Worm (Caenorhabditis elegans) whole organism, young adult: ENCODE data around the gene T22F7.4.

ENCODE experiments used
- B0336.3 ChIP-seq: fragments of 200-800 bp; sonication (Bioruptor generic); IDR thresholded peaks from 2 replicates; pipeline ENCODE4 v1.3.6; 2022; ENCODE audit warnings: missing genetic modification characterization, missing compliant biosample characterization
- C06A6.2 ChIP-seq: fragments of 200-800 bp; sonication (Bioruptor generic); conservative IDR thresholded peaks from 2 replicates; pipeline ENCODE4 v1.3.6; 2022; ENCODE audit warnings: missing genetic modification characterization, missing compliant biosample characterization
- C17E4.6 ChIP-seq: fragments of 200-800 bp; sonication (Bioruptor generic); IDR thresholded peaks from 2 replicates; pipeline ENCODE4 v1.3.6; 2022; ENCODE audit warnings: missing genetic modification reagents, missing genetic modification characterization, missing compliant biosample characterization
- D2030.7 ChIP-seq: fragments of 200-800 bp; sonication (Bioruptor generic); IDR thresholded peaks from 2 replicates; pipeline ENCODE4 v1.3.6; 2022; ENCODE audit warnings: missing genetic modification reagents, missing genetic modification characterization, missing compliant biosample characterization
- F10E7.11 ChIP-seq: sonication (generic microtip); optimal IDR thresholded peaks from 2 replicates; lab custom pipeline; 2017; ENCODE audit warnings: mild to moderate bottlenecking, missing genetic modification characterization, moderate library complexity, missing compliant biosample characterization
- F22D6.2 ChIP-seq: sonication (generic microtip); optimal IDR thresholded peaks from 2 replicates; lab custom pipeline; 2016; ENCODE audit warnings: mild to moderate bottlenecking, missing genetic modification characterization, missing compliant biosample characterization
- F23B12.7 ChIP-seq: sonication (generic microtip); optimal IDR thresholded peaks from 2 replicates; lab custom pipeline; 2017; ENCODE audit warnings: missing genetic modification characterization, mild to moderate bottlenecking, missing compliant biosample characterization, antibody characterized with exemption, moderate library complexity; ENCODE audit not compliant: insufficient read depth
- F33H1.4 ChIP-seq: fragments of 200-800 bp; sonication (Bioruptor generic); IDR thresholded peaks from 2 replicates; pipeline ENCODE4 v1.3.6; 2022; ENCODE audit warnings: missing genetic modification reagents, missing genetic modification characterization, missing compliant biosample characterization
- F37B4.10 ChIP-seq: fragments of 200-800 bp; sonication (Bioruptor generic); IDR thresholded peaks from 2 replicates; pipeline ENCODE4 v1.3.6; 2022; ENCODE audit warnings: missing genetic modification characterization, missing compliant biosample characterization
- F55B11.4 ChIP-seq: sonication (generic microtip); optimal IDR thresholded peaks from 2 replicates; lab custom pipeline; 2016; ENCODE audit warnings: missing compliant biosample characterization, missing genetic modification characterization, borderline replicate concordance; ENCODE audit not compliant: insufficient read depth
- F57C9.4 ChIP-seq: sonication (generic microtip); optimal IDR thresholded peaks from 2 replicates; lab custom pipeline; 2017; ENCODE audit warnings: mild to moderate bottlenecking, missing genetic modification characterization, missing compliant biosample characterization
- K11D2.4 ChIP-seq: fragments of 200-800 bp; sonication (Bioruptor generic); IDR thresholded peaks from 2 replicates; pipeline ENCODE4 v1.3.6; 2022; ENCODE audit warnings: missing genetic modification reagents, missing genetic modification characterization, missing compliant biosample characterization
- T07F8.4 ChIP-seq: sonication (generic microtip); optimal IDR thresholded peaks from 2 replicates; lab custom pipeline; 2016; ENCODE audit warnings: mild to moderate bottlenecking, missing genetic modification characterization, moderate library complexity, missing compliant biosample characterization
- Y53G8AR.9 ChIP-seq: fragments of 200-800 bp; sonication (Bioruptor generic); conservative IDR thresholded peaks from 2 replicates; pipeline ENCODE4 v1.3.6; 2022; ENCODE audit warnings: missing genetic modification reagents, missing genetic modification characterization, missing compliant biosample characterization
- ama-1 ChIP-seq, 3 experiments: fragments of 150-350 bp in 1 of 3; sonication (generic microtip) in 2 of 3; optimal IDR thresholded peaks; 2 replicates each; lab custom pipeline; 2014 to 2018; ENCODE audit warnings: missing biosample characterization in 2 of 3, missing genetic modification characterization in 2 of 3, missing genetic modification reagents in 2 of 3
- attf-3 ChIP-seq: fragments of 200-800 bp; sonication (Bioruptor generic); conservative IDR thresholded peaks from 2 replicates; pipeline ENCODE4 v1.3.6; 2022; ENCODE audit warnings: missing genetic modification reagents, missing genetic modification characterization, missing compliant biosample characterization
- ccch-3 ChIP-seq: fragments of 200-800 bp; sonication (Bioruptor generic); optimal IDR thresholded peaks from 2 replicates; lab custom pipeline; 2018; ENCODE audit warnings: mild to moderate bottlenecking, missing genetic modification characterization, missing compliant biosample characterization
- cebp-1 ChIP-seq, 2 experiments: fragments of 200-800 bp in 1 of 2; sonication (Bioruptor generic) in 1 of 2; sonication (generic microtip) in 1 of 2; IDR thresholded peaks in 1 of 2; optimal IDR thresholded peaks in 1 of 2; 2 replicates each; pipeline versions ENCODE4 v1.3.6 to Lab custom; 2017 to 2022; ENCODE audit warnings: missing compliant biosample characterization in 2 of 2, missing genetic modification characterization in 2 of 2, mild to moderate bottlenecking in 1 of 2, missing genetic modification reagents in 1 of 2, moderate library complexity in 1 of 2
- ceh-100 ChIP-seq: fragments of 200-800 bp; sonication (Bioruptor generic); IDR thresholded peaks from 2 replicates; pipeline ENCODE4 v1.3.6; 2022; ENCODE audit warnings: missing genetic modification reagents, missing genetic modification characterization, missing compliant biosample characterization
- ceh-27 ChIP-seq: fragments of 200-800 bp; sonication (Bioruptor generic); optimal IDR thresholded peaks from 2 replicates; lab custom pipeline; 2018; ENCODE audit warnings: mild to moderate bottlenecking, missing genetic modification characterization, moderate library complexity, missing compliant biosample characterization
- ceh-58 ChIP-seq: fragments of 200-800 bp; sonication (Bioruptor generic); IDR thresholded peaks from 2 replicates; pipeline ENCODE4 v1.3.6; 2022; ENCODE audit warnings: missing genetic modification characterization, missing compliant biosample characterization
- ceh-91 ChIP-seq: fragments of 200-800 bp; sonication (Bioruptor generic); IDR thresholded peaks from 2 replicates; pipeline ENCODE4 v1.3.6; 2022; ENCODE audit warnings: missing genetic modification reagents, missing genetic modification characterization, missing compliant biosample characterization
- dpff-1 ChIP-seq: sonication (generic microtip); optimal IDR thresholded peaks from 2 replicates; lab custom pipeline; 2017; ENCODE audit warnings: mild to moderate bottlenecking, missing genetic modification characterization, missing compliant biosample characterization
- him-1 ChIP-seq: sonication (generic microtip); optimal IDR thresholded peaks from 2 replicates; lab custom pipeline; 2016; ENCODE audit warnings: missing genotype, missing genetic modification reagents, missing genetic modification characterization, missing compliant biosample characterization
- hlh-26 ChIP-seq: fragments of 200-800 bp; sonication (Bioruptor generic); conservative IDR thresholded peaks from 2 replicates; pipeline ENCODE4 v1.3.6; 2022; ENCODE audit warnings: missing genetic modification reagents, missing genetic modification characterization, missing compliant biosample characterization
- hmg-1.2 ChIP-seq: fragments of 200-800 bp; sonication (Bioruptor generic); IDR thresholded peaks from 2 replicates; pipeline ENCODE4 v1.3.6; 2022; ENCODE audit warnings: missing genetic modification reagents, missing genetic modification characterization, missing compliant biosample characterization
- hrde-1 ChIP-seq: sonication (generic microtip); optimal IDR thresholded peaks from 2 replicates; lab custom pipeline; 2016; ENCODE audit warnings: missing genetic modification characterization, mild to moderate bottlenecking, missing compliant biosample characterization, moderate library complexity, missing genotype, missing genetic modification reagents, borderline replicate concordance
- lin-26 ChIP-seq: fragments of 200-800 bp; sonication (Bioruptor generic); IDR thresholded peaks from 2 replicates; pipeline ENCODE4 v1.3.6; 2022; ENCODE audit warnings: missing genetic modification reagents, missing genetic modification characterization, missing compliant biosample characterization
- lir-1 ChIP-seq: fragments of 200-800 bp; sonication (Bioruptor generic); conservative IDR thresholded peaks from 2 replicates; pipeline ENCODE4 v1.3.6; 2022; ENCODE audit warnings: missing genetic modification reagents, missing genetic modification characterization, missing compliant biosample characterization
- lsy-27 ChIP-seq: sonication (generic microtip); optimal IDR thresholded peaks from 2 replicates; lab custom pipeline; 2017; ENCODE audit warnings: missing genetic modification characterization, mild to moderate bottlenecking, missing compliant biosample characterization, antibody characterized with exemption, missing genotype, borderline replicate concordance; ENCODE audit not compliant: insufficient read depth
- mxl-1 ChIP-seq: sonication (generic microtip); optimal IDR thresholded peaks from 2 replicates; lab custom pipeline; 2016; ENCODE audit warnings: missing genetic modification characterization, missing compliant biosample characterization
- nfya-1 ChIP-seq: sonication (generic microtip); optimal IDR thresholded peaks from 2 replicates; lab custom pipeline; 2017; ENCODE audit warnings: antibody characterized with exemption, missing compliant biosample characterization, missing genetic modification characterization, borderline replicate concordance; ENCODE audit not compliant: insufficient read depth
- nfyb-1 ChIP-seq: fragments of 200-800 bp; sonication (Bioruptor generic); IDR thresholded peaks from 2 replicates; pipeline ENCODE4 v1.3.6; 2022; ENCODE audit warnings: missing genetic modification reagents, missing genetic modification characterization, missing compliant biosample characterization
- nhr-27 ChIP-seq: fragments of 200-800 bp; sonication (Bioruptor generic); optimal IDR thresholded peaks from 2 replicates; lab custom pipeline; 2018; ENCODE audit warnings: mild to moderate bottlenecking, missing genetic modification characterization, moderate library complexity, missing compliant biosample characterization
- nhr-80 ChIP-seq: sonication (generic microtip); optimal IDR thresholded peaks from 2 replicates; lab custom pipeline; 2016; ENCODE audit warnings: missing genetic modification characterization, missing compliant biosample characterization
- pbrm-1 ChIP-seq: fragments of 200-800 bp; sonication (Bioruptor generic); IDR thresholded peaks from 2 replicates; pipeline ENCODE4 v1.3.6; 2022; ENCODE audit warnings: missing genetic modification reagents, missing genetic modification characterization, missing compliant biosample characterization
- rcor-1 ChIP-seq: fragments of 200-800 bp; sonication (Bioruptor generic); IDR thresholded peaks from 2 replicates; pipeline ENCODE4 v1.3.6; 2022; ENCODE audit warnings: missing genetic modification reagents, missing genetic modification characterization, missing compliant biosample characterization
- repo-1 ChIP-seq: sonication (generic microtip); optimal IDR thresholded peaks from 2 replicates; lab custom pipeline; 2017; ENCODE audit warnings: mild to moderate bottlenecking, missing genetic modification characterization, missing compliant biosample characterization
- sdz-38 ChIP-seq: sonication (generic microtip); optimal IDR thresholded peaks from 2 replicates; lab custom pipeline; 2016; ENCODE audit warnings: missing genotype, missing genetic modification characterization, missing compliant biosample characterization
- sea-2 ChIP-seq: fragments of 200-800 bp; sonication (Bioruptor generic); IDR thresholded peaks from 2 replicates; pipeline ENCODE4 v1.3.6; 2022; ENCODE audit warnings: missing genetic modification characterization, missing compliant biosample characterization
- snpc-1.3 ChIP-seq: sonication (generic microtip); optimal IDR thresholded peaks from 2 replicates; lab custom pipeline; 2017; ENCODE audit warnings: missing genetic modification characterization, mild to moderate bottlenecking, missing compliant biosample characterization, antibody characterized with exemption, moderate library complexity, missing genotype, missing genetic modification reagents; ENCODE audit not compliant: insufficient read depth
- somi-1 ChIP-seq: fragments of 200-800 bp; sonication (Bioruptor generic); optimal IDR thresholded peaks from 2 replicates; lab custom pipeline; 2018; ENCODE audit warnings: mild to moderate bottlenecking, missing genetic modification characterization, missing compliant biosample characterization
- sptf-2 ChIP-seq: fragments of 200-800 bp; sonication (Bioruptor generic); optimal IDR thresholded peaks from 2 replicates; lab custom pipeline; 2018; ENCODE audit warnings: mild to moderate bottlenecking, missing genetic modification characterization, missing compliant biosample characterization
- tlf-1 ChIP-seq: fragments of 200-800 bp; sonication (Bioruptor generic); optimal IDR thresholded peaks from 2 replicates; lab custom pipeline; 2018; ENCODE audit warnings: mild to moderate bottlenecking, missing genetic modification characterization, missing compliant biosample characterization
- ztf-28 ChIP-seq: fragments of 200-800 bp; sonication (Bioruptor generic); IDR thresholded peaks from 2 replicates; pipeline ENCODE4 v1.3.6; 2022; ENCODE audit warnings: missing genetic modification reagents, missing genetic modification characterization, missing compliant biosample characterization
- ztf-3 ChIP-seq: fragments of 200-800 bp; sonication (Bioruptor generic); optimal IDR thresholded peaks from 2 replicates; lab custom pipeline; 2018; ENCODE audit warnings: mild to moderate bottlenecking, missing genetic modification characterization, missing compliant biosample characterization

The T22F7.4 gene

ce11 chrIII:502583-502982 is 24.1 kb downstream of the T22F7.4 start (continued):
- TF ChIP-seq K11D2.4 (GFP tag; lab: Robert Waterston, UW) (peak; percentile 79; the same call in 1 of the 2 replicates), nhr-80 (tag; lab: Kevin White, UChicago) (peak; percentile 63), C17E4.6 (GFP tag; lab: Robert Waterston, UW) (no peak; the same call in 1 of the 2 replicates), ama-1 (optimal IDR thresholded peaks at IDR 0.05; lab: Kevin White, UChicago) (no peak), ama-1 (GFP tag; optimal IDR thresholded peaks at IDR 0.05; lab: Kevin White, UChicago) (peak; percentile 74 to 88), sea-2 (GFP tag; lab: Robert Waterston, UW) (no peak), ceh-91 (0 out of 2 replicates have a peak, but pooled peaks have one; percentile 39), snpc-1.3 (peak; percentile 74), F55B11.4 (tag; lab: Kevin White, UChicago) (no peak), T07F8.4 (tag; lab: Kevin White, UChicago) (peak; percentile 88), ceh-100 (GFP tag; lab: Robert Waterston, UW) (0 out of 2 replicates have a peak, but pooled peaks have one; percentile 48), attf-3 (GFP tag; lab: Robert Waterston, UW) (peak; percentile 76), F33H1.4 (GFP tag; lab: Robert Waterston, UW) (peak; percentile 21; the same call in 1 of the 2 replicates), ztf-3 (peak; percentile 56), nfya-1 (tag; lab: Kevin White, UChicago) (no peak), sdz-38 (tag; lab: Kevin White, UChicago) (no peak), somi-1 (peak; percentile 85), pbrm-1 (GFP tag; lab: Robert Waterston, UW) (peak; percentile 69), him-1 (tag; lab: Kevin White, UChicago) (peak; percentile 94), nfyb-1 (peak; percentile 88), dpff-1 (tag; lab: Kevin White, UChicago) (peak; percentile 29), F22D6.2 (peak; percentile 61), F57C9.4 (tag; lab: Kevin White, UChicago) (peak; percentile 34), tlf-1 (GFP tag; lab: Kevin White, UChicago) (peak; percentile 45), ztf-28 (peak; percentile 72), B0336.3 (GFP tag; lab: Robert Waterston, UW) (peak; percentile 91), ccch-3 (GFP tag; lab: Kevin White, UChicago) (peak; percentile 36), repo-1 (peak; percentile 90), F10E7.11 (tag; lab: Kevin White, UChicago) (peak; percentile 54), C06A6.2 (GFP tag; lab: Robert Waterston, UW) (peak; percentile 57), lsy-27 (tag; lab: Kevin White, UChicago) (peak; percentile 85), hlh-26 (GFP tag; lab: Robert Waterston, UW) (no peak), D2030.7 (GFP tag; lab: Robert Waterston, UW) (peak; percentile 87), cebp-1 (GFP tag; IDR thresholded peaks at IDR 0.05; lab: Robert Waterston, UW) (peak; percentile 45; the same call in 1 of the 2 replicates), cebp-1 (tag; optimal IDR thresholded peaks at IDR 0.05; lab: Kevin White, UChicago) (peak; percentile 84), hrde-1 (tag; lab: Kevin White, UChicago) (peak; percentile 85), ceh-27 (GFP tag; lab: Kevin White, UChicago) (peak; percentile 89), rcor-1 (GFP tag; lab: Robert Waterston, UW) (peak; percentile 87), Y53G8AR.9 (GFP tag; lab: Robert Waterston, UW) (peak; percentile 82; the same call in 1 of the 2 replicates), mxl-1 (tag; lab: Kevin White, UChicago) (peak; percentile 90), lir-1 (peak; percentile 58), sptf-2 (GFP tag; lab: Kevin White, UChicago) (peak; percentile 63), F23B12.7 (tag; lab: Kevin White, UChicago) (no peak), F37B4.10 (0 out of 2 replicates have a peak, but pooled peaks have one; percentile 87), nhr-27 (peak; percentile 94), ceh-58 (GFP tag; lab: Robert Waterston, UW) (0 out of 2 replicates have a peak, but pooled peaks have one; percentile 86), hmg-1.2 (GFP tag; lab: Robert Waterston, UW) (peak; percentile 68), lin-26 (GFP tag; lab: Robert Waterston, UW) (peak; percentile 93)
